Fruit fly (Drosophila melanogaster): ENCODE results near the gene Rad9.

Gene Rad9

DNA sequence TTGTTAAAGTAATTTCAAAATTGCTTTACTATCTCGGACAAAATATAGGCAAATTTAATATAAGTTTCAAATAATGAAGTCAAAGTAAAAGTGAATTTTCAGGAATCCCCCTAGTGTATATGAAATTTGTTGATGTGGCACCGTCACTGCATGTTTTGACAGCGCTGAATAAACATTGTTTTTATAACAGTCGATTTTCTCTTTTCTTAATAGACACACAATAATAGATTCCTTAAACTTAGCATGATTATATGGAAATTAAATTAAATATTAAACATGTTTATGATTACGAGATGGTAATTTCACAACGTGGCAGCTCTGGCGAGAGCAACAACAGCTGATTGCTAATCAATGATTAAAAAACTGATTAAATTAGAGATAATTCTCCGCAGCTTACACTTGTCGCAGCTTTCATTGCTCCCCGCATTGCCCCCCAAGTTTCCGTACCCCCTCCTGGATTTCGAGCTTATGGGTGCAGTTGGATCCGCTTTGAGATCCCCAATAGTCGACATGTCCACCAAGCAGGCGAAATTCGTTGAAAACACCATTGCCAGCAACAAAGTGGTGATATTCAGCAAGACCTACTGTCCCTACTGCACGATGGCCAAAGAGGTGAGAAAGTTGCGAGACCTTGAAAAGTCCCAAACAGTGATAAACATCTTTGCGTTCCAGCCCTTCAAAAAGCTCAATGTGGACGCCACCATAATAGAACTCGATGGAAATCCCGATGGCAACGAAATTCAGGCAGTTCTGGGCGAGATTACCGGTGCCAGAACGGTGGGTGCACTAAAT lies 3.1 kb downstream of the Rad9 start, which contains the start of gene Grx1:
Gene Grx1 (plus strand): TSS at position 196 of the 792 bp plus-strand sequence.
- TF ChIP-seq Hr83 (GFP tag; optimal IDR thresholded peaks at IDR 0.05; ENCODE audit: poor library complexity, severe bottlenecking) (no peak), ey (GFP tag; optimal IDR thresholded peaks at IDR 0.05) (peak; percentile 46), sage (GFP tag; optimal IDR thresholded peaks at IDR 0.05) (no peak), CrebA (GFP tag; optimal IDR thresholded peaks at IDR 0.05; ENCODE audit: borderline replicate concordance) (no peak), fru (GFP tag; optimal IDR thresholded peaks at IDR 0.05) (peak; percentile 49), h (GFP tag; optimal IDR thresholded peaks at IDR 0.05) (peak; percentile 60), Rel (GFP tag; optimal IDR thresholded peaks at IDR 0.05) (no peak), Rel (tag; optimal IDR thresholded peaks at IDR 0.05) (peak; percentile 91), br (GFP tag; optimal IDR thresholded peaks at IDR 0.05) (peak; percentile 25), Abd-B (GFP tag; optimal IDR thresholded peaks at IDR 0.05) (no peak), pan (optimal IDR thresholded peaks at IDR 0.05) (no peak), CG32264 (GFP tag; optimal IDR thresholded peaks at IDR 0.05) (peak; percentile 35), psq (GFP tag; optimal IDR thresholded peaks at IDR 0.05) (peak; percentile 27), dsf (GFP tag; optimal IDR thresholded peaks at IDR 0.05; ENCODE audit: borderline replicate concordance) (peak; percentile 39), Vsx2 (GFP tag; optimal IDR thresholded peaks at IDR 0.05; ENCODE audit: partially characterized antibody) (no peak), HLH106 (tag; optimal IDR thresholded peaks at IDR 0.05) (peak; percentile 56), brk (GFP tag; optimal IDR thresholded peaks at IDR 0.05) (peak; percentile 79), Dif (GFP tag; optimal IDR thresholded peaks at IDR 0.05; ENCODE audit: partially characterized antibody) (no peak), foxo (GFP tag; optimal IDR thresholded peaks at IDR 0.05) (peak in 1 of 2 experiments; percentile 75), rgr (GFP tag; optimal IDR thresholded peaks at IDR 0.05) (peak; percentile 63), GATAd (GFP tag; optimal IDR thresholded peaks at IDR 0.05) (peak; percentile 58), CG9705 (GFP tag; optimal IDR thresholded peaks at IDR 0.05) (peak; percentile 24), sv (GFP tag; optimal IDR thresholded peaks at IDR 0.05) (peak; percentile 68), usp (GFP tag; optimal IDR thresholded peaks at IDR 0.05) (no peak), Sp1 (GFP tag; optimal IDR thresholded peaks at IDR 0.05) (peak; percentile 43), Hnf4 (GFP tag; optimal IDR thresholded peaks at IDR 0.05) (peak; percentile 66), OdsH (GFP tag; optimal IDR thresholded peaks at IDR 0.05) (peak; percentile 55), Jra (GFP tag; optimal IDR thresholded peaks at IDR 0.05) (peak; percentile 63)

- peak; percentile 48 for TF ChIP-seq Jra (GFP tag; optimal IDR thresholded peaks at IDR 0.05)
- peak; percentile 70 for TF ChIP-seq fru (GFP tag; optimal IDR thresholded peaks at IDR 0.05)
- TF ChIP-seq tai (GFP tag; optimal IDR thresholded peaks at IDR 0.05), result no peak
- peak; percentile 37 for TF ChIP-seq dsf (GFP tag; optimal IDR thresholded peaks at IDR 0.05; ENCODE audit: borderline replicate concordance)
- no peak for TF ChIP-seq CrebA (GFP tag; optimal IDR thresholded peaks at IDR 0.05; ENCODE audit: borderline replicate concordance)
- TF ChIP-seq br (GFP tag; optimal IDR thresholded peaks at IDR 0.05), result peak; percentile 58
- peak; percentile 73 for TF ChIP-seq woc (GFP tag; optimal IDR thresholded peaks at IDR 0.05)
- peak in 1 of 2 experiments; percentile 84 for TF ChIP-seq foxo (GFP tag; optimal IDR thresholded peaks at IDR 0.05)
- TF ChIP-seq sv (GFP tag; optimal IDR thresholded peaks at IDR 0.05), result peak; percentile 73
- TF ChIP-seq jim (GFP tag; optimal IDR thresholded peaks at IDR 0.05), result no peak
- peak; percentile 78 for TF ChIP-seq Sp1 (GFP tag; optimal IDR thresholded peaks at IDR 0.05)
- peak; percentile 79 for TF ChIP-seq brk (GFP tag; optimal IDR thresholded peaks at IDR 0.05)
- TF ChIP-seq CG32264 (GFP tag; optimal IDR thresholded peaks at IDR 0.05), result no peak
- no peak for TF ChIP-seq N (GFP tag; optimal IDR thresholded peaks at IDR 0.05)
- no peak for TF ChIP-seq Rel (GFP tag; optimal IDR thresholded peaks at IDR 0.05)
- TF ChIP-seq Rel (tag; optimal IDR thresholded peaks at IDR 0.05), result peak; percentile 50
- peak; percentile 78 for TF ChIP-seq OdsH (GFP tag; optimal IDR thresholded peaks at IDR 0.05)
- peak; percentile 84 for TF ChIP-seq Hr83 (GFP tag; optimal IDR thresholded peaks at IDR 0.05; ENCODE audit: poor library complexity, severe bottlenecking)
- TF ChIP-seq Hr78 (GFP tag; optimal IDR thresholded peaks at IDR 0.05), result no peak
- TF ChIP-seq HLH106 (tag; optimal IDR thresholded peaks at IDR 0.05), result peak; percentile 78
- no peak for TF ChIP-seq Abd-B (GFP tag; optimal IDR thresholded peaks at IDR 0.05)
- no peak for TF ChIP-seq pan (optimal IDR thresholded peaks at IDR 0.05)
- no peak for TF ChIP-seq Dfd (GFP tag; optimal IDR thresholded peaks at IDR 0.05)
- no peak for TF ChIP-seq GATAd (GFP tag; optimal IDR thresholded peaks at IDR 0.05)
- no peak for TF ChIP-seq dl (GFP tag; optimal IDR thresholded peaks at IDR 0.05; ENCODE audit: insufficient read depth in 1 of 2, partially characterized antibody in 2 of 2)
- no peak for TF ChIP-seq Myc (optimal IDR thresholded peaks at IDR 0.05)
- no peak for TF ChIP-seq usp (GFP tag; optimal IDR thresholded peaks at IDR 0.05)
- no peak for TF ChIP-seq lola (GFP tag; optimal IDR thresholded peaks at IDR 0.05)
- TF ChIP-seq Mio (GFP tag; optimal IDR thresholded peaks at IDR 0.05), result no peak
- TF ChIP-seq Hnf4 (GFP tag; optimal IDR thresholded peaks at IDR 0.05), result peak; percentile 82
- TF ChIP-seq Dif (GFP tag; optimal IDR thresholded peaks at IDR 0.05; ENCODE audit: partially characterized antibody), result peak; percentile 54
- TF ChIP-seq CG9705 (GFP tag; optimal IDR thresholded peaks at IDR 0.05), result peak; percentile 67
- no peak for TF ChIP-seq Vsx2 (GFP tag; optimal IDR thresholded peaks at IDR 0.05; ENCODE audit: partially characterized antibody)
- no peak for TF ChIP-seq sage (GFP tag; optimal IDR thresholded peaks at IDR 0.05)
- TF ChIP-seq ey (GFP tag; optimal IDR thresholded peaks at IDR 0.05), result peak; percentile 59
- peak; percentile 72 for TF ChIP-seq h (GFP tag; optimal IDR thresholded peaks at IDR 0.05)
- TF ChIP-seq rgr (GFP tag; optimal IDR thresholded peaks at IDR 0.05), result peak; percentile 83
- TF ChIP-seq dmrt93B (GFP tag; optimal IDR thresholded peaks at IDR 0.05), result peak; percentile 28
- peak; percentile 76 for TF ChIP-seq psq (GFP tag; optimal IDR thresholded peaks at IDR 0.05)
Measured at dm6 chr3L:18867521-18867920, 4.8 kb downstream of the Rad9 start, which contains the start of gene Dysb. Dysb (plus strand) TSS chr3L:18867771.
